Fruit fly (Drosophila melanogaster): ENCODE measurements around the gene CG5262.

dm6 chr3L:20413304-20413703, 17.0 kb downstream of the CG5262 start, which contains the start of gene zye:
- TF ChIP-seq CG10631 (GFP tag; optimal IDR thresholded peaks at IDR 0.05): no peak
- no peak for TF ChIP-seq svp (GFP tag)
- TF ChIP-seq vri (GFP tag; optimal IDR thresholded peaks at IDR 0.05): no peak
- TF ChIP-seq Sox15 (GFP tag; optimal IDR thresholded peaks at IDR 0.05): no peak
- TF ChIP-seq achi (GFP tag; optimal IDR thresholded peaks at IDR 0.05): no peak
- no peak for TF ChIP-seq CG15336 (GFP tag; IDR thresholded peaks at IDR 0.05)
- TF ChIP-seq fkh (GFP tag; optimal IDR thresholded peaks at IDR 0.05): no peak
- no peak for TF ChIP-seq Met (GFP tag; optimal IDR thresholded peaks at IDR 0.05)
- no peak for TF ChIP-seq Hr38 (GFP tag; optimal IDR thresholded peaks at IDR 0.05)
- no peak for TF ChIP-seq Smox (GFP tag; optimal IDR thresholded peaks at IDR 0.05)
- no peak for TF ChIP-seq Blimp-1 (GFP tag; optimal IDR thresholded peaks at IDR 0.05)
- no peak for TF ChIP-seq Ets96B (tag; optimal IDR thresholded peaks at IDR 0.05)
- no peak for TF ChIP-seq CG31627 (GFP tag; optimal IDR thresholded peaks at IDR 0.05)

Data from whole organism, prepupa.